Worm (Caenorhabditis elegans): ENCODE measurements around the gene adr-2.

DNA sequence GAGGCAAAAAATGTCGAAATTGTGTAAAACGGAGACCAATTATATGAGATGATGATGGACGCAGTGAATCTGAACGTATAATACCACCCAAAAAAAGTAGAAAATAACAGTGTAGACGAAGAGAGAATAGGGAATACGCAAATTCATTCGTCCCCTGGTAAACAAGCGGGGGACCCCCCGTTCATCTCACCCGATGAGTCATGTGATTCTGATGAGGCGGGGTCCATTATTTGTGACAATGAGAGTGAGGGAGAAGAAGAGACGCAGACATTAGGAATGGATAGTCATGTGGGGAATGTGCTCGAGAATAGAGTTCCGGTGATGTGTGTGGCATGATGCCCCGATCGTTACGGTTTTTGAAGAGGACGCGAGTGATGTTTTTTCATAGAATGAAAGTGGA, 39.4 kb upstream of the adr-2 start:
- TF ChIP-seq nhr-77 (tag; optimal IDR thresholded peaks at IDR 0.05) (no peak), pha-4 (tag; optimal IDR thresholded peaks at IDR 0.05) (peak; percentile 84), nhr-237 (tag; optimal IDR thresholded peaks at IDR 0.05) (no peak), nhr-25 (tag; optimal IDR thresholded peaks at IDR 0.05) (peak; percentile 4), ztf-11 (tag; optimal IDR thresholded peaks at IDR 0.05) (no peak), egl-27 (tag; optimal IDR thresholded peaks at IDR 0.05) (no peak), ZK546.5 (tag; optimal IDR thresholded peaks at IDR 0.05) (no peak), aly-2 (tag; optimal IDR thresholded peaks at IDR 0.05) (no peak), elt-1 (tag; optimal IDR thresholded peaks at IDR 0.05) (no peak), nhr-76 (tag; optimal IDR thresholded peaks at IDR 0.05) (no peak)
